Worm (Caenorhabditis elegans) whole organism, L2 larva: ENCODE data around the gene glb-13.

ENCODE experiments used
- nhr-11 ChIP-seq: fragments of 150-350 bp; optimal IDR thresholded peaks from 2 replicates; lab custom pipeline; 2014; ENCODE audit warnings: missing biosample characterization, missing genetic modification characterization
- nhr-12 ChIP-seq: fragments of 150-350 bp; optimal IDR thresholded peaks from 2 replicates; lab custom pipeline; 2014; ENCODE audit warnings: missing biosample characterization, missing genetic modification characterization
- nhr-77 ChIP-seq: fragments of 150-350 bp; optimal IDR thresholded peaks from 2 replicates; lab custom pipeline; 2014; ENCODE audit warnings: missing biosample characterization, missing genetic modification characterization

DNA sequence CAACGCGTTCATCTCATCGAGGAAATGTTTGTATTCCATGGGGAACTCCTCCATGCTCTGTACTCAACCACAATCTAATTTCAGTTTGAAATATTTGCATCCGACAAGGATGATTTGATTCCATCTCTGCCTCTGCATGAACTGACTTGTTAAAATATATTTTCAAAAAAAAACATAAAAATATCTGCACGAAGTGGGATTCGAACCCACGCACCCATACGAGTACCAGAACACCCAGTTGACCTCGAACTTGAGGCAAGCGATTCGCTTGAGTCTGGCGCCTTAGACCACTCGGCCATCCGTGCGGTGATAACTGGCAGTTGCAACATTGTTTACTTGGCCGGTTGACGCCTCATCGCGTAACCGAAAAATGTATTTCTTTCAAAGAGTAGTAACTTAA is 30.4 kb downstream of the glb-13 start:
- TF ChIP-seq nhr-77 (tag; lab: Kevin White, UChicago) (no peak), nhr-12 (no peak), nhr-11 (tag; lab: Kevin White, UChicago) (no peak)
